Worm (Caenorhabditis elegans) whole organism, L4 larva: ENCODE measurements around the gene K09B11.5.
A peak's percentile ranks its signal among the peaks of the same experiment; 100 is the strongest.

Experiments
- F37D6.2 ChIP-seq: sonication (generic microtip); optimal IDR thresholded peaks from 2 replicates; lab custom pipeline; 2016; ENCODE audit warnings: mild to moderate bottlenecking, missing genetic modification characterization, missing compliant biosample characterization
- R02D3.7 ChIP-seq: fragments of 150-350 bp; sonication (generic microtip); optimal IDR thresholded peaks from 3 replicates; lab custom pipeline; 2014; ENCODE audit warnings: missing biosample characterization, missing genetic modification characterization
- T26A8.4 ChIP-seq: fragments of 200-800 bp; sonication (Bioruptor generic); IDR thresholded peaks from 2 replicates; pipeline ENCODE4 v1.3.6; 2022; ENCODE audit warnings: missing genetic modification characterization, missing compliant biosample characterization
- Y48G9A.11 ChIP-seq: fragments of 200-800 bp; sonication (Bioruptor generic); IDR thresholded peaks from 2 replicates; pipeline ENCODE4 v1.3.6; 2022; ENCODE audit warnings: missing genetic modification reagents, missing genetic modification characterization, missing compliant biosample characterization
- Y5F2A.4 ChIP-seq: fragments of 200-800 bp; sonication (Bioruptor generic); optimal IDR thresholded peaks from 2 replicates; lab custom pipeline; 2018; ENCODE audit warnings: mild to moderate bottlenecking, missing genetic modification characterization, missing compliant biosample characterization
- aha-1 ChIP-seq: fragments of 150-350 bp; peaks from one replicate; lab custom pipeline; 2014; ENCODE audit warnings: missing biosample characterization, missing genetic modification characterization
- arid-1 ChIP-seq: fragments of 200-800 bp; sonication (Bioruptor generic); conservative IDR thresholded peaks from 2 replicates; pipeline ENCODE4 v1.3.6; 2022; ENCODE audit warnings: missing genetic modification reagents, missing genetic modification characterization, missing compliant biosample characterization
- ceh-28 ChIP-seq: fragments of 150-350 bp; optimal IDR thresholded peaks from 2 replicates; lab custom pipeline; 2014; ENCODE audit warnings: missing biosample characterization, missing genetic modification reagents, missing genetic modification characterization
- ceh-32 ChIP-seq: sonication (generic microtip); optimal IDR thresholded peaks from 2 replicates; lab custom pipeline; 2016; ENCODE audit warnings: mild to moderate bottlenecking, missing genetic modification characterization, missing compliant biosample characterization; ENCODE audit not compliant: poor library complexity
- ceh-44 ChIP-seq: fragments of 200-800 bp; sonication (Bioruptor generic); IDR thresholded peaks from 2 replicates; pipeline ENCODE4 v1.3.6; 2022; ENCODE audit warnings: missing genetic modification reagents, missing genetic modification characterization, missing compliant biosample characterization
- daf-16 ChIP-seq, 3 experiments: sonication (generic microtip); optimal IDR thresholded peaks; 2 replicates each; lab custom pipeline; 2016 to 2017; ENCODE audit warnings: missing genetic modification characterization in 3 of 3, missing genetic modification reagents in 3 of 3, mild to moderate bottlenecking in 2 of 3, missing compliant biosample characterization in 2 of 3, missing biosample characterization in 1 of 3, moderate library complexity in 1 of 3
- daf-19 ChIP-seq: fragments of 200-800 bp; sonication (Bioruptor generic); conservative IDR thresholded peaks from 2 replicates; pipeline ENCODE4 v1.3.6; 2022; ENCODE audit warnings: missing genetic modification characterization, missing compliant biosample characterization
- daf-8 ChIP-seq: fragments of 200-800 bp; sonication (Bioruptor generic); IDR thresholded peaks from 2 replicates; pipeline ENCODE4 v1.3.6; 2022; ENCODE audit warnings: missing genetic modification characterization, missing compliant biosample characterization
- dmd-8 ChIP-seq: fragments of 200-800 bp; sonication (Bioruptor generic); IDR thresholded peaks from 2 replicates; pipeline ENCODE4 v1.3.6; 2022; ENCODE audit warnings: missing genetic modification characterization, missing compliant biosample characterization
- dpl-1 ChIP-seq: fragments of 150-350 bp; optimal IDR thresholded peaks from 2 replicates; lab custom pipeline; 2014; ENCODE audit warnings: missing biosample characterization, missing genetic modification reagents, missing genetic modification characterization
- fos-1 ChIP-seq: fragments of 150-350 bp; optimal IDR thresholded peaks from 2 replicates; lab custom pipeline; 2014; ENCODE audit warnings: missing biosample characterization, missing genetic modification characterization
- gei-8 ChIP-seq: fragments of 200-800 bp; sonication (Bioruptor generic); optimal IDR thresholded peaks from 2 replicates; lab custom pipeline; 2018; ENCODE audit warnings: mild to moderate bottlenecking, missing genetic modification characterization, missing compliant biosample characterization
- hlh-11 ChIP-seq: fragments of 200-800 bp; sonication (Bioruptor generic); optimal IDR thresholded peaks from 2 replicates; lab custom pipeline; 2018; ENCODE audit warnings: mild to moderate bottlenecking, missing genetic modification characterization, missing compliant biosample characterization
- hlh-30 ChIP-seq: sonication (generic microtip); optimal IDR thresholded peaks from 2 replicates; lab custom pipeline; 2017; ENCODE audit warnings: antibody characterized with exemption, mild to moderate bottlenecking, missing genetic modification characterization, missing compliant biosample characterization; ENCODE audit not compliant: insufficient read depth
- hmg-1.1 ChIP-seq: fragments of 200-800 bp; sonication (Bioruptor generic); IDR thresholded peaks from 2 replicates; pipeline ENCODE4 v1.3.6; 2022; ENCODE audit warnings: missing genetic modification reagents, missing genetic modification characterization, missing compliant biosample characterization
- lim-7 ChIP-seq: fragments of 200-800 bp; sonication (Bioruptor generic); IDR thresholded peaks from 2 replicates; pipeline ENCODE4 v1.3.6; 2022; ENCODE audit warnings: missing genetic modification characterization, missing compliant biosample characterization
- lin-13 ChIP-seq: fragments of 150-350 bp; optimal IDR thresholded peaks from 2 replicates; lab custom pipeline; 2014; ENCODE audit warnings: missing biosample characterization, missing genetic modification reagents, missing genetic modification characterization
- lin-15B ChIP-seq: fragments of 150-350 bp; sonication (generic microtip); optimal IDR thresholded peaks from 3 replicates; lab custom pipeline; 2014; ENCODE audit warnings: missing biosample characterization, missing genetic modification characterization
- lin-38 ChIP-seq: fragments of 200-800 bp; sonication (Bioruptor generic); IDR thresholded peaks from 2 replicates; pipeline ENCODE4 v1.3.6; 2022; ENCODE audit warnings: missing genetic modification reagents, missing genetic modification characterization, missing compliant biosample characterization
- lsy-2 ChIP-seq, 2 experiments: fragments of 150-350 bp in 1 of 2; sonication (generic microtip) in 1 of 2; optimal IDR thresholded peaks; 2 replicates each; lab custom pipeline; 2014 to 2017; ENCODE audit warnings: missing biosample characterization in 2 of 2, missing genetic modification characterization in 2 of 2
- madf-5 ChIP-seq, 2 experiments: fragments of 200-800 bp; sonication (Bioruptor generic); IDR thresholded peaks; 2 replicates each; pipeline ENCODE4 v1.3.6; 2022; ENCODE audit warnings: missing compliant biosample characterization in 2 of 2, missing genetic modification characterization in 2 of 2
- madf-9 ChIP-seq: fragments of 200-800 bp; sonication (Bioruptor generic); conservative IDR thresholded peaks from 2 replicates; pipeline ENCODE4 v1.3.6; 2022; ENCODE audit warnings: missing genetic modification reagents, missing genetic modification characterization, missing compliant biosample characterization
- mdt-29 ChIP-seq: fragments of 200-800 bp; sonication (Bioruptor generic); IDR thresholded peaks from 2 replicates; pipeline ENCODE4 v1.3.6; 2022; ENCODE audit warnings: missing genetic modification reagents, missing genetic modification characterization, missing compliant biosample characterization
- mxl-2 ChIP-seq: fragments of 200-800 bp; sonication (Bioruptor generic); conservative IDR thresholded peaks from 2 replicates; pipeline ENCODE4 v1.3.6; 2022; ENCODE audit warnings: missing genetic modification reagents, missing genetic modification characterization, missing compliant biosample characterization
- nhr-11 ChIP-seq: fragments of 150-350 bp; optimal IDR thresholded peaks from 2 replicates; lab custom pipeline; 2014; ENCODE audit warnings: missing biosample characterization, missing genetic modification characterization
- nhr-111 ChIP-seq: fragments of 200-800 bp; sonication (Bioruptor generic); optimal IDR thresholded peaks from 2 replicates; lab custom pipeline; 2018; ENCODE audit warnings: mild to moderate bottlenecking, missing genetic modification characterization, missing compliant biosample characterization
- nhr-25 ChIP-seq: sonication (generic microtip); optimal IDR thresholded peaks from 2 replicates; lab custom pipeline; 2017; ENCODE audit warnings: missing genetic modification characterization, mild to moderate bottlenecking, missing compliant biosample characterization, antibody characterized with exemption, moderate library complexity, borderline replicate concordance; ENCODE audit not compliant: insufficient read depth
- nhr-6 ChIP-seq: fragments of 150-350 bp; optimal IDR thresholded peaks from 2 replicates; lab custom pipeline; 2014; ENCODE audit warnings: missing biosample characterization, missing genetic modification characterization
- nhr-76 ChIP-seq: fragments of 150-350 bp; optimal IDR thresholded peaks from 2 replicates; lab custom pipeline; 2014; ENCODE audit warnings: missing biosample characterization, missing genetic modification characterization
- pha-4 ChIP-seq, 2 experiments: fragments of 150-350 bp in 1 of 2; fragments of 200-800 bp in 1 of 2; sonication (Bioruptor generic) in 1 of 2; IDR thresholded peaks in 1 of 2; optimal IDR thresholded peaks in 1 of 2; 2 replicates each; pipeline versions ENCODE4 v1.3.6 to Lab custom; 2014 to 2022; ENCODE audit warnings: missing genetic modification characterization in 2 of 2, missing genetic modification reagents in 2 of 2, missing biosample characterization in 1 of 2, missing compliant biosample characterization in 1 of 2
- php-3 ChIP-seq: fragments of 200-800 bp; sonication (Bioruptor generic); IDR thresholded peaks from 2 replicates; pipeline ENCODE4 v1.3.6; 2022; ENCODE audit warnings: missing genetic modification reagents, missing genetic modification characterization, missing compliant biosample characterization
- pqm-1 ChIP-seq: sonication (generic microtip); optimal IDR thresholded peaks from 2 replicates; lab custom pipeline; 2017; ENCODE audit warnings: missing biosample characterization, missing genetic modification characterization
- rbr-2 ChIP-seq: sonication (generic microtip); optimal IDR thresholded peaks from 2 replicates; lab custom pipeline; 2016; ENCODE audit warnings: missing genotype, missing genetic modification characterization, missing compliant biosample characterization
- saeg-2 ChIP-seq: fragments of 200-800 bp; sonication (Bioruptor generic); IDR thresholded peaks from 2 replicates; pipeline ENCODE4 v1.3.6; 2022; ENCODE audit warnings: missing genetic modification reagents, missing genetic modification characterization, missing compliant biosample characterization
- sdz-12 ChIP-seq: fragments of 200-800 bp; sonication (Bioruptor generic); optimal IDR thresholded peaks from 2 replicates; lab custom pipeline; 2018; ENCODE audit warnings: mild to moderate bottlenecking, missing genetic modification characterization, missing compliant biosample characterization
- set-16 ChIP-seq: fragments of 200-800 bp; sonication (Bioruptor generic); IDR thresholded peaks from 2 replicates; pipeline ENCODE4 v1.3.6; 2022; ENCODE audit warnings: missing genetic modification reagents, missing genetic modification characterization, missing compliant biosample characterization
- spr-3 ChIP-seq: fragments of 200-800 bp; sonication (Bioruptor generic); optimal IDR thresholded peaks from 2 replicates; lab custom pipeline; 2018; ENCODE audit warnings: mild to moderate bottlenecking, missing genetic modification characterization, missing compliant biosample characterization
- unc-62 ChIP-seq, 3 experiments: fragments of 150-350 bp in 1 of 3; sonication (generic microtip); optimal IDR thresholded peaks in 2 of 3; peaks in 1 of 3; 1 replicate in 1 of 3; 2 replicates in 2 of 3; lab custom pipeline; 2014 to 2017; ENCODE audit warnings: missing biosample characterization in 3 of 3, missing genetic modification characterization in 3 of 3, missing genetic modification reagents in 3 of 3, missing genotype in 1 of 3
- zfp-2 ChIP-seq: sonication (generic microtip); optimal IDR thresholded peaks from 2 replicates; lab custom pipeline; 2016; ENCODE audit warnings: mild to moderate bottlenecking, missing genetic modification characterization, missing compliant biosample characterization
- zip-2 ChIP-seq: fragments of 150-350 bp; optimal IDR thresholded peaks from 2 replicates; lab custom pipeline; 2014; ENCODE audit warnings: missing biosample characterization, missing genetic modification characterization
- ztf-11 ChIP-seq: fragments of 150-350 bp; optimal IDR thresholded peaks from 2 replicates; lab custom pipeline; 2014; ENCODE audit warnings: missing biosample characterization, missing genetic modification characterization
- ztf-7 ChIP-seq: fragments of 150-350 bp; optimal IDR thresholded peaks from 2 replicates; lab custom pipeline; 2014; ENCODE audit warnings: missing biosample characterization, missing genetic modification characterization

The K09B11.5 gene

DNA sequence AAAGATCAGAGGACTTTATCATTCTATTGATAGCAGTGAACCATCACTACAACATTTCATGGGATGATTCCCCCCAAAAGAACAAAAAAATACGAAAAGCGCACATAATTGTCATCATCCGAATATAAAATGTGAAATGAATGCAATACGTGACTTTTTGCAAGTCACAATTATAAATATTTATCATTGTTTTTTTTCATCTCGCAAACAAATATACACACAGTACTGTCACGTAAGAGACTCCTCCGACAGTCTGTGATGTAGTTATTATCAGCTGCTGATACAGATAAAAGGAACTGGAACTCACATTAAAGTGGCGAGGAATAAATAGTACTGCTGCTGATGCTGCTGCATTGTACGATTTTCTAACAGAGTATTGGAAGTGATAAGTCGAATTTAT, 37.4 kb downstream of the K09B11.5 start (continued):
- peak; percentile 65 for TF ChIP-seq hlh-11 (tag; lab: Kevin White, UChicago)
- TF ChIP-seq, all 104 proteins: peak for 16

DNA sequence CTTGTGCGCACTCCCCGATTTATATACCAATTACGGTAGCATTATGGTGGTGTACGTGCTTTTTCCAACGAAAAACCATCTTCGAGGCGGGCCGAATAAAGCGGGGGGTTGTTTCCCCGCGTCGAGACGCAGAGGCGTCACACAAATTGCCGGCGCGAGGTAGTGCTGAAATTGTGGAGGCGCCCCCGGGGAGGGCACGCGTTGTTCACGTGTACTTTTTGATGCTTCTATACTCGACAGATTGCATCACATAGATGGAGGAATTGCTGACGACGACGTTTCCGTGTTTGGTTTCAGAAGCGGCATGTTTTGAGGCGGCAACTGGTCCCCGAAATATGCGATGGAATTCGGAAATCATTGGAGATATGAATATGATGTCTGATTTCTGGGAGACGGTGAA, 38.5 kb downstream of the K09B11.5 start:
- TF ChIP-seq mxl-2 (peak; percentile 100), hlh-30 (tag; lab: Kevin White, UChicago) (peak; percentile 95), daf-19 (GFP tag; lab: Robert Waterston, UW) (no peak), set-16 (GFP tag; lab: Robert Waterston, UW) (peak; percentile 87), gei-8 (GFP tag; lab: Kevin White, UChicago) (peak; percentile 69), nhr-111 (GFP tag; lab: Kevin White, UChicago) (no peak), daf-16 (GFP tag; optimal IDR thresholded peaks at IDR 0.05; lab: Kevin White, UChicago) (no peak), daf-16 (tag; optimal IDR thresholded peaks at IDR 0.05; lab: Kevin White, UChicago) (peak; percentile 73), php-3 (GFP tag; lab: Robert Waterston, UW) (peak; percentile 68), zip-2 (tag; lab: Kevin White, UChicago) (no peak), zfp-2 (tag; lab: Kevin White, UChicago) (peak; percentile 21), madf-9 (peak; percentile 85), spr-3 (GFP tag; lab: Kevin White, UChicago) (peak; percentile 6), F37D6.2 (tag; lab: Kevin White, UChicago) (peak; percentile 64), ceh-28 (tag; lab: Kevin White, UChicago) (no peak), ztf-11 (no peak), rbr-2 (tag; lab: Kevin White, UChicago) (peak; percentile 81), saeg-2 (GFP tag; lab: Robert Waterston, UW) (peak; percentile 83), madf-5 (GFP tag; IDR thresholded peaks at IDR 0.05; lab: Robert Waterston, UW) (0 out of 4 replicates have a peak, but pooled peaks of 1 of the 2 experiments have one; percentile 70), hmg-1.1 (GFP tag; lab: Robert Waterston, UW) (peak; percentile 90), lim-7 (GFP tag; lab: Robert Waterston, UW) (no peak), ceh-44 (GFP tag; lab: Robert Waterston, UW) (no peak), aha-1 (peak; percentile 100), pha-4 (GFP tag; IDR thresholded peaks at IDR 0.05; lab: Robert Waterston, UW) (peak; percentile 75), pha-4 (tag; optimal IDR thresholded peaks at IDR 0.05; lab: Kevin White, UChicago) (no peak), Y5F2A.4 (GFP tag; lab: Kevin White, UChicago) (no peak), lin-15B (no peak), lsy-2 (tag; optimal IDR thresholded peaks at IDR 0.05; lab: Kevin White, UChicago) (peak; percentile 63 to 85), lin-13 (GFP tag; lab: Kevin White, UChicago) (peak; percentile 75), nhr-76 (tag; lab: Kevin White, UChicago) (no peak), lin-38 (GFP tag; lab: Robert Waterston, UW) (peak; percentile 75), unc-62 (GFP tag; optimal IDR thresholded peaks at IDR 0.05 in 1 of 2; lab: Kevin White, UChicago) (peak in 1 of 2 experiments; percentile 50), unc-62 (tag; optimal IDR thresholded peaks at IDR 0.05; lab: Kevin White, UChicago) (no peak), ztf-7 (tag; lab: Kevin White, UChicago) (peak; percentile 93), mdt-29 (GFP tag; lab: Robert Waterston, UW) (0 out of 2 replicates have a peak, but pooled peaks have one; percentile 35), nhr-25 (tag; lab: Kevin White, UChicago) (peak; percentile 74), pqm-1 (no peak), dpl-1 (GFP tag; lab: Kevin White, UChicago) (peak; percentile 64), ceh-32 (tag; lab: Kevin White, UChicago) (no peak), dmd-8 (GFP tag; lab: Robert Waterston, UW) (0 out of 2 replicates have a peak, but pooled peaks have one; percentile 50), daf-8 (GFP tag; lab: Robert Waterston, UW) (no peak), sdz-12 (GFP tag; lab: Kevin White, UChicago) (no peak), Y48G9A.11 (GFP tag; lab: Robert Waterston, UW) (no peak), R02D3.7 (tag; lab: Kevin White, UChicago) (no peak), fos-1 (tag; lab: Kevin White, UChicago) (no peak), arid-1 (GFP tag; lab: Robert Waterston, UW) (0 out of 2 replicates have a peak, but pooled peaks have one; percentile 37), nhr-6 (peak; percentile 82), T26A8.4 (GFP tag; lab: Robert Waterston, UW) (peak; percentile 67), nhr-11 (tag; lab: Kevin White, UChicago) (peak; percentile 84)
